Worm (Caenorhabditis elegans) whole organism, early embryonic: ENCODE results near the gene cic-1.

Source experiments
- B0310.2 ChIP-seq: sonication (generic microtip); optimal IDR thresholded peaks from 2 replicates; lab custom pipeline; 2016; ENCODE audit warnings: mild to moderate bottlenecking, missing genetic modification characterization, missing compliant biosample characterization
- aly-1 ChIP-seq: sonication (generic microtip); optimal IDR thresholded peaks from 2 replicates; lab custom pipeline; 2016; ENCODE audit warnings: missing genetic modification characterization, missing compliant biosample characterization
- ama-1 ChIP-seq: fragments of 150-350 bp; optimal IDR thresholded peaks from 2 replicates; lab custom pipeline; 2014
- ceh-13 ChIP-seq: fragments of 200-800 bp; sonication (Bioruptor generic); optimal IDR thresholded peaks from 2 replicates; lab custom pipeline; 2018; ENCODE audit warnings: mild to moderate bottlenecking, missing genetic modification characterization, missing compliant biosample characterization
- ceh-36 ChIP-seq: sonication (generic microtip); optimal IDR thresholded peaks from 2 replicates; lab custom pipeline; 2016; ENCODE audit warnings: missing genetic modification characterization, inconsistent platforms, missing compliant biosample characterization
- ets-7 ChIP-seq: sonication (generic microtip); optimal IDR thresholded peaks from 2 replicates; lab custom pipeline; 2016; ENCODE audit warnings: missing genotype, missing genetic modification characterization, missing compliant biosample characterization
- flt-1 ChIP-seq: fragments of 200-800 bp; sonication (Bioruptor generic); IDR thresholded peaks from 2 replicates; pipeline ENCODE4 v1.3.6; 2022; ENCODE audit warnings: missing genetic modification characterization, missing compliant biosample characterization
- hnd-1 ChIP-seq: sonication (generic microtip); optimal IDR thresholded peaks from 2 replicates; lab custom pipeline; 2016; ENCODE audit warnings: missing genetic modification characterization, missing compliant biosample characterization
- sea-1 ChIP-seq: fragments of 200-800 bp; sonication (Bioruptor generic); conservative IDR thresholded peaks from 2 replicates; pipeline ENCODE4 v1.3.6; 2022; ENCODE audit warnings: missing genetic modification characterization, missing compliant biosample characterization
- tbx-37 ChIP-seq: fragments of 200-800 bp; sonication (Bioruptor generic); conservative IDR thresholded peaks from 2 replicates; pipeline ENCODE4 v1.3.6; 2022; ENCODE audit warnings: missing genetic modification reagents, missing genetic modification characterization, missing compliant biosample characterization

- TF ChIP-seq ets-7 (tag; lab: Kevin White, UChicago) (no peak), sea-1 (GFP tag; lab: Robert Waterston, UW) (no peak), ama-1 (lab: Kevin White, UChicago) (no peak), ceh-36 (tag; lab: Kevin White, UChicago) (no peak), aly-1 (tag; lab: Kevin White, UChicago) (no peak), flt-1 (GFP tag; lab: Robert Waterston, UW) (no peak), B0310.2 (tag; lab: Kevin White, UChicago) (no peak), tbx-37 (GFP tag; lab: Robert Waterston, UW) (no peak), hnd-1 (tag; lab: Kevin White, UChicago) (no peak), ceh-13 (GFP tag; lab: Kevin White, UChicago) (no peak)
Measured at ce11 chrIII:2362648-2363047, 38.4 kb downstream of the cic-1 start, which contains the start of gene srd-69.
